Worm (Caenorhabditis elegans): Measurements from ENCODE around the gene dnj-14.

DNA sequence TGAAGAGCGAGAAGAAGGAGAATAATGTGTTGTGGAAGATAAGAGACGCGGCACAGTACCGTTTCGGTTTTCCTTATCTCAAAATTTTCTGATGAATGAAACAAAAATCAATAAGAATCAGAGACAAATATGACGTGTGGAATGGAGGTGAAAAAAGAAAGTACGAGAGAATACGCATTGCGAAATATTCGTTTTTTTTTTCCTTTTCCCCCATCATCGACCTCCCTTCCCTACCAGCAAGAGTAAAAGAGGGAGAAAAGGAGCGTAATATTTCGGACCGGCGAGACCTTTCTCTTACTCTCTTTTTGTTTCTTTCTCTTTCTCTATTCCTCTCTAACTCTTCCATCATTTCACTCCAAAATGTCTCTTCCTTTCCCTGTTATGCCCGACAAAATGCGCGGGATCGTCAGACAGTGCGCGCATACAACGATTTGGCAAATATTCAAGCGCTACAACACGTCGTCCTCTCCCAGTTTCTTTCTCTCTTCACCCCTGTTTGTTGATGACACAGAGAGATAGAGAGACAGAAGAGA, 49.2 kb downstream of the dnj-14 start:
- no peak for TF ChIP-seq lag-1 (GFP tag; IDR thresholded peaks at IDR 0.05)
- TF ChIP-seq snpc-1.1 (tag; optimal IDR thresholded peaks at IDR 0.05; ENCODE audit: insufficient read depth), result no peak
- no peak for TF ChIP-seq lin-35 (GFP tag; optimal IDR thresholded peaks at IDR 0.05)
- TF ChIP-seq mel-28 (tag; optimal IDR thresholded peaks at IDR 0.05; ENCODE audit: borderline replicate concordance), result no peak
- TF ChIP-seq F10E7.11 (tag; optimal IDR thresholded peaks at IDR 0.05), result no peak
- TF ChIP-seq pbrm-1 (GFP tag; IDR thresholded peaks at IDR 0.05), result no peak
- no peak for TF ChIP-seq egrh-3 (GFP tag; IDR thresholded peaks at IDR 0.05)

Measured in whole organism, young adult.